Worm (Caenorhabditis elegans): ENCODE results near the gene D1044.1.

The D1044.1 gene

DNA sequence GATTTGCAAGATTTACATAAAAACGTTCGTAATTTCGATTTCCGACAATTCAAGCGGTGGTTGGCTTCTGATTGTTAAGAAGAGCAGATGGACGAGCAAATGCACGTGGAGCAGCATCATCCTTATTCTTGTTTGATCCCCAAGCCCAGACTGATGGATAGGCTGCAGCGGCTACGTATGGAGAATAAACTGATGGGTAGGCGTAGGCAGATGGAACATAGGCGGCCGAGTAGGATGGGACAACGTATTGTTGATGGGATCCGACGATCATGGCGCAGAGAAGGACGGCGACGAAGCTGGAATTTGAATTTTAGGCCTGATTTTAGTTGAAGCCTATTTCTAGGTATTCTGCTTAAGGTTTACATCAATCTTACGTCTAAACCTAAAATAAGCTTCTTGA lies 24.2 kb downstream of the D1044.1 start:
- TF ChIP-seq lin-32 (GFP tag; optimal IDR thresholded peaks at IDR 0.05): no peak
- no peak for TF ChIP-seq nhr-237 (tag; optimal IDR thresholded peaks at IDR 0.05)
- no peak for TF ChIP-seq mab-5 (tag; optimal IDR thresholded peaks at IDR 0.05)
- no peak for TF ChIP-seq pha-4 (tag; optimal IDR thresholded peaks at IDR 0.05)
- no peak for TF ChIP-seq flh-1 (GFP tag; optimal IDR thresholded peaks at IDR 0.05)
- no peak for TF ChIP-seq mep-1 (tag; optimal IDR thresholded peaks at IDR 0.05)
- TF ChIP-seq tbx-8 (GFP tag; optimal IDR thresholded peaks at IDR 0.05): no peak
- TF ChIP-seq snpc-4 (tag; optimal IDR thresholded peaks at IDR 0.05): no peak
- no peak for TF ChIP-seq ztf-11 (tag; optimal IDR thresholded peaks at IDR 0.05)
- no peak for TF ChIP-seq ceh-39 (tag; optimal IDR thresholded peaks at IDR 0.05)
- TF ChIP-seq nhr-76 (tag; optimal IDR thresholded peaks at IDR 0.05): no peak
- TF ChIP-seq nhr-28 (tag; optimal IDR thresholded peaks at IDR 0.05): no peak
- TF ChIP-seq lin-13 (tag; optimal IDR thresholded peaks at IDR 0.05): no peak
- no peak for TF ChIP-seq cnd-1 (tag; optimal IDR thresholded peaks at IDR 0.05)
- no peak for TF ChIP-seq ham-2 (GFP tag; optimal IDR thresholded peaks at IDR 0.05)
- no peak for TF ChIP-seq bed-3 (GFP tag; optimal IDR thresholded peaks at IDR 0.05)
- no peak for TF ChIP-seq blmp-1 (tag; optimal IDR thresholded peaks at IDR 0.05)
- TF ChIP-seq nhr-2 (tag; optimal IDR thresholded peaks at IDR 0.05): no peak

DNA sequence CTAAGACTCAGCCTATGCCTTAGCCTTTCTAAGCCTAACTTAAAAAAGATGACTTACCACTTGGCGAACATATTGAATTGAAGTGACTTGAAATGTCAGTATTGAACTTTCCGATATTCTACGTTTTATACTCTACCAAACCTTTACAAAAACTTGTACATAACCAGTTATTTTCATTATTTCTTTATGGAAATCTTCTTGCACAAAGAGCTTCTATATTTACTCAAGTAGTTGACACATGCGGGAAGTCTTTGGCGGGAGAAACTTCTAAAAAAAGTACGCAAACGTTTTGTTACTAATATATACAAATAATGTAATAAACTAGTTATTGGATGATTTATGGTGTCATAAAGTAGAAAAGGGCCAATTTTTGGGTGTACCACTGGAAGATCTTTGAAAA lies 24.6 kb downstream of the D1044.1 start, which contains the start of gene nspb-12:
Gene nspb-12 (minus strand): TSS at position 101 of the 400 bp plus-strand sequence.
- no peak for TF ChIP-seq tbx-8 (GFP tag; optimal IDR thresholded peaks at IDR 0.05)
- TF ChIP-seq snpc-4 (tag; optimal IDR thresholded peaks at IDR 0.05): no peak
- no peak for TF ChIP-seq drap-1 (GFP tag; optimal IDR thresholded peaks at IDR 0.05)
- no peak for TF ChIP-seq ces-1 (GFP tag; optimal IDR thresholded peaks at IDR 0.05)
- TF ChIP-seq unc-120 (tag; optimal IDR thresholded peaks at IDR 0.05; ENCODE audit: poor library complexity, severe bottlenecking): no peak
- TF ChIP-seq lin-32 (GFP tag; optimal IDR thresholded peaks at IDR 0.05): no peak
- no peak for TF ChIP-seq sem-2 (GFP tag; optimal IDR thresholded peaks at IDR 0.05)
- TF ChIP-seq mab-5 (tag; optimal IDR thresholded peaks at IDR 0.05): no peak
- no peak for TF ChIP-seq elt-3 (tag; optimal IDR thresholded peaks at IDR 0.05)
- no peak for TF ChIP-seq blmp-1 (tag; optimal IDR thresholded peaks at IDR 0.05)
- TF ChIP-seq unc-62 (GFP tag; optimal IDR thresholded peaks at IDR 0.05): no peak
- no peak for TF ChIP-seq mep-1 (tag; optimal IDR thresholded peaks at IDR 0.05)
- no peak for TF ChIP-seq lsy-2 (tag; optimal IDR thresholded peaks at IDR 0.05)
- TF ChIP-seq hlh-1 (tag; optimal IDR thresholded peaks at IDR 0.05): no peak
- TF ChIP-seq M03D4.4 (tag; optimal IDR thresholded peaks at IDR 0.05): no peak
- no peak for TF ChIP-seq ceh-39 (tag; optimal IDR thresholded peaks at IDR 0.05)
- no peak for TF ChIP-seq ceh-83 (GFP tag; optimal IDR thresholded peaks at IDR 0.05)

DNA sequence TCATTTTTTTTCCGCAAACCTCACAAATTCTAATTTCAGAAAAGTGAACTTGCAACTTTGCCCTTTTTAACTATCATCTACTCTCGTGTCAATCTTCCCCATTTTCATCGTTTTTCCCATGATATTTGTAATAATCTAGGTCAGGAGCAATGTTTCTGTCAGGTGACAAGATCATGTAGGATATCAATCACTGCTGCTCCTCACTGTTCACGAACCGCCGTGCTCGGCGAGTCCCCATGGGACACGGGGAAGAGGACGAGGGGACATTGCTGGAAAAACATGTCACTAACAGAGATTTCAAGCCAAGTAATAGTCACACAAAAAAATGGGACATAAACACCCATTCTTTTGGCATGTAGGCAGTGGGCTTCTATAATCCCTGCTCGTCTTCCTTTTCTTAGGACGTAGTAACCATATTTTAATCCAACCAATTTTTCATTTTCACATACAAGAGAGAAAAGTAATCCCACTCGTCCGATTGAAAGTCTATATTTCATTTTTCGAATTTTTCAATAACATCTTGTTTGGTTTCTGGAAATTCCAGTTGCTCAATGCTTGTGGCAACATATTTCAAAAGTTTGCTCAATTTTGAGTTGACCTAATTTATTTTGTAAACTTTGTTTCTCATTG lies 26.8 kb downstream of the D1044.1 start:
- TF ChIP-seq M03D4.4 (tag; optimal IDR thresholded peaks at IDR 0.05) (no peak), elt-3 (tag; optimal IDR thresholded peaks at IDR 0.05) (no peak), ztf-11 (tag; optimal IDR thresholded peaks at IDR 0.05) (no peak), ham-2 (GFP tag; optimal IDR thresholded peaks at IDR 0.05) (no peak)

DNA sequence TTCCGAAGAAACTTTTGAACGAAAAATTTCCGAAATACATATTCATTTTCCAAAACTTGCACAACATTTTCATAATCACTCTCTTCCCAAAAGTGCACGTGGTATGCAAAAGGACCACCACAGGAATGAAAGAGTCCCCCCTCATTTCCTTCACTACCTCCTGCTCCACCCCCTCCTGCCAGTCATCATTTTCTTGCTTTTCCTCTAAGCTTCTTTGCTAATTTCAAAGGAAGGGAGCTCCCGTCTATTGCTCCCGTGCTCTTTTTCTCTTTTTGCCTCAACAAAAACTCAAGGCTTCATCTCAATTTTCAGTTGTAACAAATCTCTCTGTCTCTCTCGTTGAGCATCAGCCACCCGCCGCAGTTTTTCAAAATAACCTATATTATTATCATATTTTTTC lies 28.7 kb downstream of the D1044.1 start:
- TF ChIP-seq unc-120 (tag; optimal IDR thresholded peaks at IDR 0.05; ENCODE audit: poor library complexity, severe bottlenecking): peak; percentile 30
- TF ChIP-seq lin-32 (GFP tag; optimal IDR thresholded peaks at IDR 0.05): no peak

DNA sequence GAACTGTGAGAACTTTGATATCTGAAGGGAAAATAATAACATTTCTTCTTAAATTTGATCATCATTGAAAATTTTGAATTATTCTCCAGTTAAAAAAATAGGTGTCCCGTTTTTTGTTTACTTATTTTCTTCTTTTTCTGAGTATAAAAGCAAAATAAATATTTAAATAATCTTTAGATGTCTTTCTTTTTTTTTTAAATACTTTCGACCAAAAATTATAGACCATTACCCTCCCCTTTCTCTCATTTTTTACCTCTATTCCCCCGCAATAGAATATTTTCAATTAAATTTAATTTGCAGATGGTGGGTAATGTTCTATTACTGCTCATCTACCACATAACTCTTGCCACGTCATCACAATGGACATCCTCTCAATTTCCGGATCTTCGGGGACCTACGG lies 29.6 kb downstream of the D1044.1 start, which contains the start of gene molo-1:
Gene molo-1 (plus strand): TSS at position 301 of the 400 bp plus-strand sequence.
- TF ChIP-seq nhr-76 (tag; optimal IDR thresholded peaks at IDR 0.05): no peak
- no peak for TF ChIP-seq nhr-28 (tag; optimal IDR thresholded peaks at IDR 0.05)
- no peak for TF ChIP-seq unc-39 (tag; optimal IDR thresholded peaks at IDR 0.05)
- TF ChIP-seq tbx-8 (GFP tag; optimal IDR thresholded peaks at IDR 0.05): no peak
- TF ChIP-seq M03D4.4 (tag; optimal IDR thresholded peaks at IDR 0.05): no peak
- no peak for TF ChIP-seq hlh-1 (tag; optimal IDR thresholded peaks at IDR 0.05)
- TF ChIP-seq lin-32 (GFP tag; optimal IDR thresholded peaks at IDR 0.05): no peak
- TF ChIP-seq lin-13 (tag; optimal IDR thresholded peaks at IDR 0.05): no peak
- TF ChIP-seq mls-2 (tag; optimal IDR thresholded peaks at IDR 0.05): no peak
- TF ChIP-seq zip-8 (tag; optimal IDR thresholded peaks at IDR 0.05): no peak
- no peak for TF ChIP-seq snpc-4 (tag; optimal IDR thresholded peaks at IDR 0.05)
- no peak for TF ChIP-seq mab-5 (tag; optimal IDR thresholded peaks at IDR 0.05)
- no peak for TF ChIP-seq bed-3 (GFP tag; optimal IDR thresholded peaks at IDR 0.05)
- TF ChIP-seq unc-62 (GFP tag; optimal IDR thresholded peaks at IDR 0.05): no peak
- no peak for TF ChIP-seq pha-4 (tag; optimal IDR thresholded peaks at IDR 0.05)
